Fruit fly (Drosophila melanogaster) whole organism, embryonic: Measurements from ENCODE around the gene ATPsynbeta.

Source experiments
- Awh ChIP-seq: fragments of 200-800 bp; sonication (Bioruptor generic); IDR thresholded peaks from 2 replicates; pipeline ENCODE4, ENCODE4 v1.3.6; 2022; ENCODE audit warnings: missing biosample characterization, missing genetic modification characterization
- BEAF-32 ChIP-seq: fragments of 200-800 bp; sonication (Bioruptor generic); optimal IDR thresholded peaks from 3 replicates; lab custom pipeline; 2017; ENCODE audit warnings: missing biosample characterization, missing genetic modification characterization, mild to moderate bottlenecking, moderate library complexity, missing genetic modification reagents
- Bdp1 ChIP-seq: fragments of 200-800 bp; sonication (Bioruptor generic); optimal IDR thresholded peaks from 3 replicates; lab custom pipeline; 2016; ENCODE audit warnings: missing biosample characterization, missing genetic modification characterization
- Bgb ChIP-seq: fragments of 200-800 bp; sonication (Bioruptor generic); IDR thresholded peaks from 2 replicates; pipeline ENCODE4 v1.3.6; 2022; ENCODE audit warnings: missing biosample characterization, missing genetic modification characterization; ENCODE audit not compliant: partially characterized antibody
- CG10431 ChIP-seq: fragments of 200-800 bp; sonication (Bioruptor generic); optimal IDR thresholded peaks from 3 replicates; lab custom pipeline; 2018; ENCODE audit warnings: missing biosample characterization, mild to moderate bottlenecking, missing genetic modification characterization
- CG10543 ChIP-seq: fragments of 200-800 bp; sonication (Bioruptor generic); optimal IDR thresholded peaks from 3 replicates; lab custom pipeline; 2017; ENCODE audit warnings: missing biosample characterization, mild to moderate bottlenecking, missing genetic modification characterization, moderate library complexity
- CG11504 ChIP-seq: fragments of 200-800 bp; sonication (Bioruptor generic); optimal IDR thresholded peaks from 3 replicates; lab custom pipeline; 2019; ENCODE audit warnings: missing biosample characterization, mild to moderate bottlenecking, missing genetic modification characterization, moderate library complexity
- CG14667 ChIP-seq: fragments of 200-800 bp; sonication (Bioruptor generic); IDR thresholded peaks from 2 replicates; pipeline ENCODE4 v1.3.6; 2022; ENCODE audit warnings: missing biosample characterization, missing genetic modification characterization
- CG17361 ChIP-seq: fragments of 200-800 bp; sonication (Bioruptor generic); IDR thresholded peaks from 3 replicates; pipeline ENCODE4 v1.3.6; 2022; ENCODE audit warnings: missing biosample characterization, missing genetic modification characterization
- CG17829 ChIP-seq: fragments of 200-800 bp; optimal IDR thresholded peaks from 2 replicates; lab custom pipeline; 2019; ENCODE audit warnings: missing biosample characterization, mild to moderate bottlenecking, missing genetic modification characterization, moderate library complexity
- CG1792 ChIP-seq: fragments of 200-800 bp; sonication (Bioruptor generic); optimal IDR thresholded peaks from 2 replicates; lab custom pipeline; 2016; ENCODE audit warnings: missing biosample characterization, missing genetic modification characterization
- CG2116 ChIP-seq: fragments of 200-800 bp; sonication (Bioruptor generic); optimal IDR thresholded peaks from 3 replicates; lab custom pipeline; 2018; ENCODE audit warnings: missing biosample characterization, mild to moderate bottlenecking, missing genetic modification characterization
- CG2120 ChIP-seq: fragments of 200-800 bp; sonication (Bioruptor generic); optimal IDR thresholded peaks from 3 replicates; lab custom pipeline; 2016; ENCODE audit warnings: missing biosample characterization, missing genetic modification characterization
- CG2129 ChIP-seq: fragments of 200-800 bp; sonication (Bioruptor generic); IDR thresholded peaks from 2 replicates; pipeline ENCODE4 v1.3.6; 2022; ENCODE audit warnings: missing biosample characterization, missing genetic modification characterization; ENCODE audit not compliant: partially characterized antibody
- CG30020 ChIP-seq: fragments of 200-800 bp; optimal IDR thresholded peaks from 2 replicates; lab custom pipeline; 2019; ENCODE audit warnings: missing biosample characterization, mild to moderate bottlenecking, missing genetic modification characterization, moderate library complexity
- CG31388 ChIP-seq: fragments of 200-800 bp; sonication (Bioruptor generic); optimal IDR thresholded peaks from 2 replicates; lab custom pipeline; 2016; ENCODE audit warnings: missing biosample characterization, missing genetic modification characterization
- CG3995 ChIP-seq: fragments of 200-800 bp; sonication (Bioruptor generic); optimal IDR thresholded peaks from 3 replicates; lab custom pipeline; 2016; ENCODE audit warnings: missing biosample characterization, missing genetic modification characterization
- CG7786 ChIP-seq: fragments of 200-800 bp; sonication (Bioruptor generic); optimal IDR thresholded peaks from 2 replicates; lab custom pipeline; 2016; ENCODE audit warnings: missing biosample characterization, missing genetic modification characterization
- CG9215 ChIP-seq: fragments of 200-800 bp; sonication (Bioruptor generic); IDR thresholded peaks from 2 replicates; pipeline ENCODE4 v1.3.6; 2022; ENCODE audit warnings: missing biosample characterization, missing genetic modification characterization
- CG9727 ChIP-seq: fragments of 200-800 bp; sonication (Bioruptor generic); optimal IDR thresholded peaks from 3 replicates; lab custom pipeline; 2017; ENCODE audit warnings: missing biosample characterization, mild to moderate bottlenecking, missing genetic modification characterization
- Dll ChIP-seq: fragments of 200-800 bp; sonication (Bioruptor generic); IDR thresholded peaks from 4 replicates; pipeline ENCODE4 v1.3.6; 2022; ENCODE audit warnings: missing biosample characterization, missing genetic modification characterization; ENCODE audit not compliant: partially characterized antibody
- HLHmδ ChIP-seq: fragments of 200-800 bp; sonication (Bioruptor generic); optimal IDR thresholded peaks from 2 replicates; lab custom pipeline; 2018; ENCODE audit warnings: missing biosample characterization, mild to moderate bottlenecking, missing genetic modification characterization, moderate library complexity
- Hey ChIP-seq: fragments of 200-800 bp; sonication (Bioruptor generic); optimal IDR thresholded peaks from 3 replicates; lab custom pipeline; 2018; ENCODE audit warnings: missing biosample characterization, mild to moderate bottlenecking, missing genetic modification characterization
- MESR4 ChIP-seq: fragments of 200-800 bp; sonication (Bioruptor generic); optimal IDR thresholded peaks from 2 replicates; lab custom pipeline; 2018; ENCODE audit warnings: missing biosample characterization, mild to moderate bottlenecking, missing genetic modification characterization, moderate library complexity
- Med ChIP-seq: fragments of 200-800 bp; sonication (Bioruptor generic); peaks from one replicate; lab custom pipeline; 2016; ENCODE audit warnings: missing biosample characterization, missing genetic modification characterization, mild to moderate bottlenecking, inconsistent platforms, moderate library complexity
- Oaz ChIP-seq: fragments of 200-800 bp; sonication (Bioruptor generic); IDR thresholded peaks from 2 replicates; pipeline ENCODE4 v1.3.6; 2022; ENCODE audit warnings: missing biosample characterization, missing genetic modification characterization
- Optix ChIP-seq: fragments of 200-800 bp; sonication (Bioruptor generic); IDR thresholded peaks from 3 replicates; pipeline ENCODE4 v1.3.6; 2022; ENCODE audit warnings: missing biosample characterization, missing genetic modification characterization
- Scr ChIP-seq: fragments of 200-800 bp; sonication (Bioruptor generic); IDR thresholded peaks from 2 replicates; pipeline ENCODE4 v1.3.6; 2022; ENCODE audit warnings: missing biosample characterization, missing genetic modification characterization; ENCODE audit not compliant: partially characterized antibody
- Sry-δ ChIP-seq: fragments of 200-800 bp; sonication (Bioruptor generic); optimal IDR thresholded peaks from 2 replicates; lab custom pipeline; 2016; ENCODE audit warnings: missing biosample characterization, missing genetic modification characterization
- bcd ChIP-seq: fragments of 200-800 bp; sonication (Bioruptor generic); optimal IDR thresholded peaks from 2 replicates; lab custom pipeline; 2017; ENCODE audit warnings: missing biosample characterization, mild to moderate bottlenecking, missing genetic modification characterization
- ftz-f1 ChIP-seq: fragments of 200-800 bp; sonication (Bioruptor generic); optimal IDR thresholded peaks from 2 replicates; lab custom pipeline; 2016; ENCODE audit warnings: missing biosample characterization, missing genetic modification characterization
- insv ChIP-seq, 2 experiments: fragments of 200-800 bp; sonication (Bioruptor generic); optimal IDR thresholded peaks; 3 replicates each; lab custom pipeline; 2016 to 2018; ENCODE audit warnings: missing biosample characterization in 2 of 2, missing genetic modification characterization in 2 of 2
- kah ChIP-seq: fragments of 200-800 bp; sonication (Bioruptor generic); optimal IDR thresholded peaks from 2 replicates; lab custom pipeline; 2018; ENCODE audit warnings: missing biosample characterization, mild to moderate bottlenecking, missing genetic modification characterization
- mam ChIP-seq: fragments of 200-800 bp; sonication (Bioruptor generic); optimal IDR thresholded peaks from 3 replicates; lab custom pipeline; 2016; ENCODE audit warnings: missing biosample characterization, missing genetic modification characterization
- mld ChIP-seq: fragments of 200-800 bp; sonication (Bioruptor generic); IDR thresholded peaks from 3 replicates; pipeline ENCODE4 v1.3.6; 2022; ENCODE audit warnings: missing biosample characterization, missing genetic modification characterization; ENCODE audit not compliant: partially characterized antibody
- nerfin-1 ChIP-seq: fragments of 200-800 bp; sonication (Bioruptor generic); optimal IDR thresholded peaks from 3 replicates; lab custom pipeline; 2019; ENCODE audit warnings: missing biosample characterization, mild to moderate bottlenecking, missing genetic modification characterization, moderate library complexity
- nom ChIP-seq: fragments of 200-800 bp; sonication (Bioruptor generic); optimal IDR thresholded peaks from 2 replicates; lab custom pipeline; 2017; ENCODE audit warnings: missing biosample characterization, missing genetic modification characterization, mild to moderate bottlenecking, moderate library complexity, missing genetic modification reagents
- pb ChIP-seq: fragments of 200-800 bp; sonication (Bioruptor generic); optimal IDR thresholded peaks from 3 replicates; lab custom pipeline; 2016; ENCODE audit warnings: missing biosample characterization, missing genetic modification characterization
- row ChIP-seq: fragments of 200-800 bp; sonication (Bioruptor generic); IDR thresholded peaks from 3 replicates; pipeline ENCODE4 v1.3.6; 2022; ENCODE audit warnings: missing biosample characterization, missing genetic modification characterization
- sens ChIP-seq: fragments of 200-800 bp; sonication (Bioruptor generic); peaks from one replicate; lab custom pipeline; 2016; ENCODE audit warnings: missing biosample characterization, missing genetic modification characterization
- seq ChIP-seq: fragments of 200-800 bp; sonication (Bioruptor generic); IDR thresholded peaks from 2 replicates; pipeline ENCODE4 v1.3.6; 2022; ENCODE audit warnings: missing biosample characterization, missing genetic modification characterization
- so ChIP-seq: fragments of 200-800 bp; sonication (Bioruptor generic); IDR thresholded peaks from 3 replicates; pipeline ENCODE4 v1.3.6; 2022; ENCODE audit warnings: missing biosample characterization, missing genetic modification characterization
- tx ChIP-seq: fragments of 200-800 bp; sonication (Bioruptor generic); optimal IDR thresholded peaks from 2 replicates; lab custom pipeline; 2016; ENCODE audit warnings: missing biosample characterization, missing genetic modification characterization

ATPsynbeta gene

DNA sequence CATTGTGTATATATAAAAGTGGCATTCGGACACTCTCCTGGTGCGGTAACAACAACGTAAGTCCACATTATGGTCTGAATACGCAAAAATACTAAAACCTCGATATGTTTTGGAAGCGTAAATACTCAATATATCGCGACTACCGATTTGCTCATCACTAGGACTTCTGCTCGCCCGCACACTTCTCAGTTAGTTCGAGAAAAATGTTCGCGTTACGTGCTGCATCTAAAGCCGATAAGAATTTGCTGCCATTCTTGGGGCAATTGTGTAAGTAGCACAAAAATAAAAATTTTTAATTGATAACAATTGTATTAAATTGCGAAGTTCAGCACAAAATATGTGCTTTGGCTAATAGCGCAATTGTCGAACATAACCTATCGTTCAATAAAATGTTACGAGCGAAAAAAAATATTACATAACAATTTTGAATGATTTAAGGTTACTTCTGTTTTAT lies 430 bp downstream of the ATPsynbeta start, which contains the start of gene CG11076 (continued):
- peak; percentile 73; the same call in 1 of the 3 replicates for TF ChIP-seq mld (GFP tag; lab: Robert Waterston, UW)
- TF ChIP-seq CG17829 (tag; lab: Kevin White, UChicago): peak; percentile 57
- TF ChIP-seq CG17361: no peak
- no peak for TF ChIP-seq CG2116 (GFP tag; lab: Kevin White, UChicago)
- TF ChIP-seq nerfin-1: no peak
- no peak for TF ChIP-seq CG31388 (GFP tag; lab: Kevin White, UChicago)
- peak; percentile 20 for TF ChIP-seq tx (GFP tag; lab: Kevin White, UChicago)
- peak; percentile 13 for TF ChIP-seq CG2120 (GFP tag; lab: Kevin White, UChicago)
- no peak for TF ChIP-seq CG10431 (GFP tag; lab: Kevin White, UChicago)
- TF ChIP-seq CG10543 (GFP tag; lab: Kevin White, UChicago): no peak
- TF ChIP-seq ftz-f1 (GFP tag; lab: Kevin White, UChicago): no peak
- TF ChIP-seq CG3995: peak; percentile 21
- TF ChIP-seq bcd (GFP tag; lab: Kevin White, UChicago): no peak
- TF ChIP-seq pb (GFP tag; lab: Kevin White, UChicago): no peak
- no peak for TF ChIP-seq CG11504
- peak; percentile 72 for TF ChIP-seq nom (GFP tag; lab: Kevin White, UChicago)
- TF ChIP-seq kah (GFP tag; lab: Kevin White, UChicago): peak; percentile 21
- no peak for TF ChIP-seq so
- peak; percentile 66 for TF ChIP-seq Dll
- no peak for TF ChIP-seq Bdp1 (GFP tag; lab: Kevin White, UChicago)
- TF ChIP-seq mam (GFP tag; lab: Kevin White, UChicago): peak; percentile 20
- TF ChIP-seq MESR4 (GFP tag; lab: Kevin White, UChicago): peak; percentile 98
- peak in 1 of 2 experiments; percentile 23 for TF ChIP-seq insv (GFP tag; optimal IDR thresholded peaks at IDR 0.05; lab: Kevin White, UChicago)
- no peak for TF ChIP-seq Optix (GFP tag; lab: Robert Waterston, UW)
- TF ChIP-seq CG9215 (GFP tag; lab: Robert Waterston, UW): no peak
- no peak for TF ChIP-seq seq
- no peak for TF ChIP-seq Oaz (GFP tag; lab: Robert Waterston, UW)
- no peak for TF ChIP-seq HLHmδ (GFP tag; lab: Kevin White, UChicago)
- no peak for TF ChIP-seq Hey (tag; lab: Kevin White, UChicago)
- peak; percentile 76 for TF ChIP-seq Scr (GFP tag; lab: Robert Waterston, UW)
- no peak for TF ChIP-seq CG14667 (GFP tag; lab: Robert Waterston, UW)
- no peak for TF ChIP-seq CG9727 (GFP tag; lab: Kevin White, UChicago)

- peak; percentile 57 for TF ChIP-seq BEAF-32
- TF ChIP-seq Sry-δ (GFP tag; lab: Kevin White, UChicago): peak; percentile 54
- TF ChIP-seq CG30020 (tag; lab: Kevin White, UChicago): peak; percentile 69
- TF ChIP-seq MESR4 (GFP tag; lab: Kevin White, UChicago): no peak
- TF ChIP-seq Bgb (GFP tag; lab: Robert Waterston, UW): peak; percentile 53; the same call in 1 of the 2 replicates
- TF ChIP-seq row (GFP tag; lab: Robert Waterston, UW): peak; percentile 30; the same call in 1 of the 3 replicates
- peak; percentile 28; the same call in 1 of the 2 replicates for TF ChIP-seq CG2129 (GFP tag; lab: Robert Waterston, UW)
- TF ChIP-seq sens (GFP tag; lab: Kevin White, UChicago): peak; percentile 76
- no peak for TF ChIP-seq CG1792 (GFP tag; lab: Kevin White, UChicago)
- no peak for TF ChIP-seq CG7786 (GFP tag; lab: Kevin White, UChicago)
- peak; percentile 68 for TF ChIP-seq Med (GFP tag; lab: Kevin White, UChicago)
- no peak for TF ChIP-seq Awh (GFP tag; lab: Robert Waterston, UW)
Measured at dm6 chr4:1032610-1033297, 1.5 kb downstream of the ATPsynbeta start.
